Fruit fly (Drosophila melanogaster) whole organism, embryonic: ENCODE data around the gene Rad17.
A peak's percentile ranks its signal among the peaks of the same experiment; 100 is the strongest.

Source experiments
- Awh ChIP-seq: fragments of 200-800 bp; sonication (Bioruptor generic); IDR thresholded peaks from 2 replicates; pipeline ENCODE4, ENCODE4 v1.3.6; 2022; ENCODE audit warnings: missing biosample characterization, missing genetic modification characterization
- CG10565 ChIP-seq: fragments of 200-800 bp; sonication (Bioruptor generic); optimal IDR thresholded peaks from 3 replicates; lab custom pipeline; 2016; ENCODE audit warnings: missing biosample characterization, mild to moderate bottlenecking, missing genetic modification characterization
- CG10979 ChIP-seq: fragments of 200-800 bp; sonication (Bioruptor generic); optimal IDR thresholded peaks from 2 replicates; lab custom pipeline; 2018; ENCODE audit warnings: missing biosample characterization, mild to moderate bottlenecking, missing genetic modification characterization, moderate library complexity
- CG11398 ChIP-seq: fragments of 200-800 bp; sonication (Bioruptor generic); optimal IDR thresholded peaks from 2 replicates; lab custom pipeline; 2016; ENCODE audit warnings: missing biosample characterization, missing genetic modification characterization
- CG12299 ChIP-seq: fragments of 200-800 bp; sonication (Bioruptor generic); optimal IDR thresholded peaks from 2 replicates; lab custom pipeline; 2018; ENCODE audit warnings: missing biosample characterization, mild to moderate bottlenecking, missing genetic modification characterization
- CG13287 ChIP-seq: fragments of 200-800 bp; sonication (Bioruptor generic); IDR thresholded peaks from 2 replicates; pipeline ENCODE4 v1.3.6; 2022; ENCODE audit warnings: missing biosample characterization, missing genetic modification characterization; ENCODE audit not compliant: partially characterized antibody
- CG13624 ChIP-seq: fragments of 200-800 bp; sonication (Bioruptor generic); optimal IDR thresholded peaks from 2 replicates; lab custom pipeline; 2016; ENCODE audit warnings: missing biosample characterization, missing genetic modification characterization
- CG14014 ChIP-seq: fragments of 200-800 bp; sonication (Bioruptor generic); IDR thresholded peaks from 2 replicates; pipeline ENCODE4 v1.3.6; 2022; ENCODE audit warnings: missing biosample characterization, missing genetic modification characterization
- CG15479 ChIP-seq: fragments of 200-800 bp; sonication (Bioruptor generic); optimal IDR thresholded peaks from 3 replicates; lab custom pipeline; 2019; ENCODE audit warnings: missing biosample characterization, mild to moderate bottlenecking, missing genetic modification characterization, moderate library complexity
- CG17186 ChIP-seq: fragments of 200-800 bp; sonication (Bioruptor generic); optimal IDR thresholded peaks from 3 replicates; lab custom pipeline; 2017; ENCODE audit warnings: missing biosample characterization, missing genetic modification reagents, missing genetic modification characterization
- CG17328 ChIP-seq: fragments of 200-800 bp; sonication (Bioruptor generic); IDR thresholded peaks from 2 replicates; pipeline ENCODE4 v1.3.6; 2022; ENCODE audit warnings: missing biosample characterization, missing genetic modification characterization
- CG1832 ChIP-seq: fragments of 200-800 bp; sonication (Bioruptor generic); optimal IDR thresholded peaks from 2 replicates; lab custom pipeline; 2017; ENCODE audit warnings: missing biosample characterization, mild to moderate bottlenecking, missing genetic modification characterization, inconsistent platforms
- CG2875 ChIP-seq: fragments of 200-800 bp; sonication (Bioruptor generic); optimal IDR thresholded peaks from 2 replicates; lab custom pipeline; 2017; ENCODE audit warnings: missing biosample characterization, mild to moderate bottlenecking, missing genetic modification characterization, missing genetic modification reagents
- CG9797 ChIP-seq: fragments of 200-800 bp; sonication (Bioruptor generic); optimal IDR thresholded peaks from 3 replicates; lab custom pipeline; 2018; ENCODE audit warnings: missing biosample characterization, mild to moderate bottlenecking, missing genetic modification characterization
- Deaf1 ChIP-seq: fragments of 200-800 bp; optimal IDR thresholded peaks from 3 replicates; lab custom pipeline; 2019; ENCODE audit warnings: missing biosample characterization, mild to moderate bottlenecking, missing genetic modification characterization, moderate library complexity
- Doc2 ChIP-seq: fragments of 200-800 bp; sonication (Bioruptor generic); IDR thresholded peaks from 2 replicates; pipeline ENCODE4 v1.3.6; 2022; ENCODE audit warnings: missing biosample characterization, missing genetic modification characterization
- Eip74EF ChIP-seq, 2 experiments: fragments of 200-800 bp in 1 of 2; fragments of >200 bp in 1 of 2; sonication (Bioruptor generic) in 1 of 2; optimal IDR thresholded peaks; 2 replicates each; lab custom pipeline; 2017 to 2019; ENCODE audit warnings: missing biosample characterization in 2 of 2, missing genetic modification characterization in 2 of 2, mild to moderate bottlenecking in 1 of 2, moderate library complexity in 1 of 2
- Ets97D ChIP-seq: fragments of 200-800 bp; sonication (Bioruptor generic); optimal IDR thresholded peaks from 3 replicates; lab custom pipeline; 2016; ENCODE audit warnings: missing biosample characterization, missing genetic modification characterization
- HLHmδ ChIP-seq: fragments of 200-800 bp; sonication (Bioruptor generic); optimal IDR thresholded peaks from 2 replicates; lab custom pipeline; 2018; ENCODE audit warnings: missing biosample characterization, mild to moderate bottlenecking, missing genetic modification characterization, moderate library complexity
- Hmr ChIP-seq: fragments of 200-800 bp; sonication (Bioruptor generic); optimal IDR thresholded peaks from 3 replicates; lab custom pipeline; 2017; ENCODE audit warnings: mild to moderate bottlenecking, missing biosample characterization, missing genetic modification reagents, missing genetic modification characterization
- Hr39 ChIP-seq: fragments of >200 bp; optimal IDR thresholded peaks from 2 replicates; lab custom pipeline; 2017
- Lhr ChIP-seq: fragments of 200-800 bp; sonication (Bioruptor generic); optimal IDR thresholded peaks from 3 replicates; lab custom pipeline; 2017; ENCODE audit warnings: mild to moderate bottlenecking, missing biosample characterization, missing genetic modification reagents, missing genetic modification characterization
- Lpt ChIP-seq: fragments of >200 bp; optimal IDR thresholded peaks from 2 replicates; lab custom pipeline; 2018; ENCODE audit warnings: missing biosample characterization, missing genetic modification characterization
- MBD-R2 ChIP-seq: fragments of 200-800 bp; sonication (Bioruptor generic); IDR thresholded peaks from 2 replicates; pipeline ENCODE4 v1.3.6; 2022; ENCODE audit warnings: missing biosample characterization, missing genetic modification characterization
- Neu2 ChIP-seq: fragments of 200-800 bp; sonication (Bioruptor generic); optimal IDR thresholded peaks from 3 replicates; lab custom pipeline; 2016; ENCODE audit warnings: missing biosample characterization, missing genetic modification characterization, borderline replicate concordance
- NfI ChIP-seq: fragments of 200-800 bp; sonication (Bioruptor generic); optimal IDR thresholded peaks from 3 replicates; lab custom pipeline; 2018; ENCODE audit warnings: missing biosample characterization, mild to moderate bottlenecking, missing genetic modification characterization, moderate library complexity
- Oaz ChIP-seq: fragments of 200-800 bp; sonication (Bioruptor generic); IDR thresholded peaks from 2 replicates; pipeline ENCODE4 v1.3.6; 2022; ENCODE audit warnings: missing biosample characterization, missing genetic modification characterization
- Six4 ChIP-seq: fragments of 200-800 bp; sonication (Bioruptor generic); optimal IDR thresholded peaks from 2 replicates; lab custom pipeline; 2016; ENCODE audit warnings: missing biosample characterization, missing genetic modification characterization
- Vsx1 ChIP-seq: fragments of 200-800 bp; sonication (Bioruptor generic); optimal IDR thresholded peaks from 2 replicates; lab custom pipeline; 2017; ENCODE audit warnings: missing biosample characterization, mild to moderate bottlenecking, missing genetic modification characterization, missing genetic modification reagents
- chinmo ChIP-seq: fragments of 200-800 bp; sonication (Bioruptor generic); IDR thresholded peaks from 4 replicates; pipeline ENCODE4 v1.3.6; 2022; ENCODE audit warnings: missing biosample characterization, missing genetic modification characterization; ENCODE audit not compliant: partially characterized antibody
- emc ChIP-seq: fragments of 200-800 bp; sonication (Bioruptor generic); optimal IDR thresholded peaks from 2 replicates; lab custom pipeline; 2016; ENCODE audit warnings: missing biosample characterization, missing genetic modification characterization
- her ChIP-seq: fragments of 200-800 bp; sonication (Bioruptor generic); optimal IDR thresholded peaks from 2 replicates; lab custom pipeline; 2016; ENCODE audit warnings: missing biosample characterization, missing genetic modification characterization
- hth ChIP-seq: fragments of >200 bp; optimal IDR thresholded peaks from 2 replicates; lab custom pipeline; 2017; ENCODE audit warnings: inconsistent platforms
- knrl ChIP-seq: fragments of 200-800 bp; sonication (Bioruptor generic); IDR thresholded peaks from 3 replicates; pipeline ENCODE4 v1.3.6; 2022; ENCODE audit warnings: missing biosample characterization, missing genetic modification characterization; ENCODE audit not compliant: partially characterized antibody
- lola ChIP-seq, 3 experiments: fragments of >200 bp in 2 of 3; fragments of 200-800 bp in 1 of 3; sonication (Bioruptor generic) in 1 of 3; optimal IDR thresholded peaks; 2 replicates each; lab custom pipeline; 2017 to 2019; ENCODE audit warnings: missing biosample characterization in 3 of 3, missing genetic modification characterization in 3 of 3, mild to moderate bottlenecking in 1 of 3, moderate library complexity in 1 of 3
- mam ChIP-seq: fragments of 200-800 bp; sonication (Bioruptor generic); optimal IDR thresholded peaks from 3 replicates; lab custom pipeline; 2016; ENCODE audit warnings: missing biosample characterization, missing genetic modification characterization
- mld ChIP-seq: fragments of 200-800 bp; sonication (Bioruptor generic); IDR thresholded peaks from 3 replicates; pipeline ENCODE4 v1.3.6; 2022; ENCODE audit warnings: missing biosample characterization, missing genetic modification characterization; ENCODE audit not compliant: partially characterized antibody
- nerfin-1 ChIP-seq: fragments of 200-800 bp; sonication (Bioruptor generic); optimal IDR thresholded peaks from 3 replicates; lab custom pipeline; 2019; ENCODE audit warnings: missing biosample characterization, mild to moderate bottlenecking, missing genetic modification characterization, moderate library complexity
- oc ChIP-seq: fragments of 200-800 bp; sonication (Bioruptor generic); optimal IDR thresholded peaks from 2 replicates; lab custom pipeline; 2018; ENCODE audit warnings: missing biosample characterization, mild to moderate bottlenecking, missing genetic modification characterization, moderate library complexity
- ranshi ChIP-seq: fragments of 200-800 bp; sonication (Bioruptor generic); IDR thresholded peaks from 2 replicates; pipeline ENCODE4 v1.3.6; 2022; ENCODE audit warnings: missing biosample characterization, missing genetic modification characterization
- seq ChIP-seq: fragments of 200-800 bp; sonication (Bioruptor generic); IDR thresholded peaks from 2 replicates; pipeline ENCODE4 v1.3.6; 2022; ENCODE audit warnings: missing biosample characterization, missing genetic modification characterization
- slbo ChIP-seq: fragments of 200-800 bp; sonication (Bioruptor generic); IDR thresholded peaks from 2 replicates; pipeline ENCODE4 v1.3.6; 2022; ENCODE audit warnings: missing biosample characterization, missing genetic modification characterization
- so ChIP-seq: fragments of 200-800 bp; sonication (Bioruptor generic); IDR thresholded peaks from 3 replicates; pipeline ENCODE4 v1.3.6; 2022; ENCODE audit warnings: missing biosample characterization, missing genetic modification characterization
- sqz ChIP-seq: fragments of 200-800 bp; sonication (Bioruptor generic); optimal IDR thresholded peaks from 3 replicates; lab custom pipeline; 2018; ENCODE audit warnings: missing biosample characterization, mild to moderate bottlenecking, missing genetic modification characterization
- stc ChIP-seq: fragments of 200-800 bp; sonication (Bioruptor generic); IDR thresholded peaks from 2 replicates; pipeline ENCODE4 v1.3.6; 2022; ENCODE audit warnings: missing biosample characterization, missing genetic modification characterization
- stwl ChIP-seq: fragments of 200-800 bp; sonication (Bioruptor generic); optimal IDR thresholded peaks from 3 replicates; lab custom pipeline; 2018; ENCODE audit warnings: missing biosample characterization, mild to moderate bottlenecking, missing genetic modification characterization, moderate library complexity
- tll ChIP-seq, 2 experiments: fragments of 200-800 bp in 1 of 2; fragments of >200 bp in 1 of 2; sonication (Bioruptor generic) in 1 of 2; optimal IDR thresholded peaks; 2 replicates each; lab custom pipeline; 2017 to 2019; ENCODE audit warnings: missing biosample characterization in 2 of 2, missing genetic modification characterization in 2 of 2, mild to moderate bottlenecking in 1 of 2, moderate library complexity in 1 of 2
- vnd ChIP-seq: fragments of 200-800 bp; sonication (Bioruptor generic); IDR thresholded peaks from 3 replicates; pipeline ENCODE4 v1.3.6; 2022; ENCODE audit warnings: missing biosample characterization, missing genetic modification characterization; ENCODE audit not compliant: partially characterized antibody
- vvl ChIP-seq: fragments of 200-800 bp; sonication (Bioruptor generic); IDR thresholded peaks from 2 replicates; pipeline ENCODE4 v1.3.6; 2022; ENCODE audit warnings: missing biosample characterization, missing genetic modification characterization

Rad17 gene

dm6 chr3R:14692230-14692970, 29.4 kb upstream of the Rad17 start (continued):
- peak; percentile 36 for TF ChIP-seq NfI (GFP tag; lab: Kevin White, UChicago)
- no peak for TF ChIP-seq mld (GFP tag; lab: Robert Waterston, UW)
- TF ChIP-seq lola (GFP tag; optimal IDR thresholded peaks at IDR 0.05; lab: Kevin White, UChicago) = peak in 1 of 3 experiments; percentile 83
- no peak for TF ChIP-seq so (GFP tag; lab: Robert Waterston, UW)
- peak; percentile 51 for TF ChIP-seq Six4
- TF ChIP-seq vnd (GFP tag; lab: Robert Waterston, UW) = no peak
- no peak for TF ChIP-seq CG1832
- TF ChIP-seq CG17328 = peak; percentile 79
- no peak for TF ChIP-seq Ets97D
- no peak for TF ChIP-seq chinmo (GFP tag; lab: Robert Waterston, UW)
- peak; percentile 56 for TF ChIP-seq oc
- no peak for TF ChIP-seq CG12299 (tag; lab: Kevin White, UChicago)
- TF ChIP-seq CG13287 (GFP tag; lab: Robert Waterston, UW) = no peak
- TF ChIP-seq stwl (tag; lab: Kevin White, UChicago) = no peak
- no peak for TF ChIP-seq Hr39 (lab: Kevin White, UChicago)
- TF ChIP-seq seq (GFP tag; lab: Robert Waterston, UW) = no peak
- TF ChIP-seq CG10979 (tag; lab: Kevin White, UChicago) = peak; percentile 89
- TF ChIP-seq CG11398 = no peak
- TF ChIP-seq Deaf1 (tag; lab: Kevin White, UChicago) = peak; percentile 0
- no peak for TF ChIP-seq CG14014
- TF ChIP-seq MBD-R2 (GFP tag; lab: Robert Waterston, UW) = no peak
- TF ChIP-seq ranshi = peak; percentile 69; the same call in 1 of the 2 replicates
- no peak for TF ChIP-seq CG9797 (GFP tag; lab: Kevin White, UChicago)
- peak; percentile 31 for TF ChIP-seq CG17186
- no peak for TF ChIP-seq Lpt
- no peak for TF ChIP-seq CG10565 (GFP tag; lab: Kevin White, UChicago)
- TF ChIP-seq her (GFP tag; lab: Kevin White, UChicago) = peak; percentile 3
- TF ChIP-seq Lhr (GFP tag; lab: Kevin White, UChicago) = peak; percentile 21
- TF ChIP-seq Eip74EF (GFP tag; optimal IDR thresholded peaks at IDR 0.05; lab: Kevin White, UChicago) = peak in 1 of 2 experiments; percentile 62
- no peak; the same call in 2 of the 3 replicates for TF ChIP-seq knrl (GFP tag; lab: Robert Waterston, UW)
- TF ChIP-seq CG15479 (GFP tag; lab: Kevin White, UChicago) = no peak
- no peak for TF ChIP-seq CG13624 (GFP tag; lab: Kevin White, UChicago)
- TF ChIP-seq slbo (GFP tag; lab: Robert Waterston, UW) = no peak; the same call in 1 of the 2 replicates
- TF ChIP-seq HLHmδ (GFP tag; lab: Kevin White, UChicago) = no peak
- TF ChIP-seq Vsx1 = no peak
- peak; percentile 77 for TF ChIP-seq nerfin-1 (tag; lab: Kevin White, UChicago)
- TF ChIP-seq Neu2 (GFP tag; lab: Kevin White, UChicago) = no peak
- no peak for TF ChIP-seq hth (lab: Kevin White, UChicago)
- no peak for TF ChIP-seq mam (GFP tag; lab: Kevin White, UChicago)
- peak; percentile 75 for TF ChIP-seq CG2875 (GFP tag; lab: Kevin White, UChicago)
- peak; percentile 60; the same call in 1 of the 2 replicates for TF ChIP-seq stc (GFP tag; lab: Robert Waterston, UW)
- TF ChIP-seq sqz = peak; percentile 65
- TF ChIP-seq Oaz (GFP tag; lab: Robert Waterston, UW) = no peak
- TF ChIP-seq Hmr (GFP tag; lab: Kevin White, UChicago) = no peak
- TF ChIP-seq Doc2 (GFP tag; lab: Robert Waterston, UW) = no peak
- peak; percentile 80 for TF ChIP-seq vvl (GFP tag; lab: Robert Waterston, UW)
- TF ChIP-seq emc (GFP tag; lab: Kevin White, UChicago) = no peak
- peak; percentile 66 for TF ChIP-seq Awh (GFP tag; lab: Robert Waterston, UW)
- TF ChIP-seq tll (GFP tag; optimal IDR thresholded peaks at IDR 0.05; lab: Kevin White, UChicago) = no peak
